Fruit fly (Drosophila melanogaster): ENCODE data around the gene CG3862.

Gene CG3862

DNA sequence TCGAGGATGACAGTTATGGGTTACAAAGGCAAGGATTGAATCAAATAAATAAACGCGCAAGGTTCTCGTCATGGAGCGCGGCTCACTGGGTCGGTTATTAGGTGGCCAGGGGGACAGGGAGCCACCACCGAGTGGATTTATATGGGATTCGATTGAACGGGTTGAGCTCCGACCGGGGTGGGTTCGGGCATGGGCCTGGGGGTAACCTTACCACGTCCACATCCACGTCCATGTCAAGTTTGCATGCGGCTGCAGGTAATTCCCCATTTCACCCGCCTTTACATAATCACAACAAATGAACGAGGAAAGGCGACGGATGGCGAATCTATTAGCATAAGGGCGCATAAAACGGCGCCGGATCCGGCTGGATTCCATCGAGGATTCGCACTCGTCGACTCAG is 34.2 kb upstream of the CG3862 start, which contains the start of gene CG13950:
Gene CG13950, plus strand, starts transcription at position 301 of the 400 bp plus-strand sequence.
- TF ChIP-seq CG12605 (GFP tag; IDR thresholded peaks at IDR 0.05) (no peak), CG10348 (GFP tag; IDR thresholded peaks at IDR 0.05) (no peak), Snoo (tag; optimal IDR thresholded peaks at IDR 0.05) (no peak), CG17806 (tag; optimal IDR thresholded peaks at IDR 0.05) (no peak), gl (tag; optimal IDR thresholded peaks at IDR 0.05) (no peak), CG13204 (GFP tag; optimal IDR thresholded peaks at IDR 0.05) (no peak), CG8301 (tag; optimal IDR thresholded peaks at IDR 0.05) (no peak)

dm6 chr2L:857897-858517 is 32.3 kb upstream of the CG3862 start:
- TF ChIP-seq fd96Ca (GFP tag; IDR thresholded peaks at IDR 0.05) (no peak), CG15710 (tag; optimal IDR thresholded peaks at IDR 0.05) (peak; percentile 25), CG8301 (tag; optimal IDR thresholded peaks at IDR 0.05) (no peak), CG9948 (tag; optimal IDR thresholded peaks at IDR 0.05) (no peak), Pif1B (GFP tag; optimal IDR thresholded peaks at IDR 0.05) (no peak), CG17806 (tag; optimal IDR thresholded peaks at IDR 0.05) (no peak), CG10348 (GFP tag; IDR thresholded peaks at IDR 0.05) (no peak), CG8159 (tag; optimal IDR thresholded peaks at IDR 0.05) (peak; percentile 6), gl (tag; optimal IDR thresholded peaks at IDR 0.05) (no peak), CG14655 (GFP tag; optimal IDR thresholded peaks at IDR 0.05) (no peak), CG34367 (tag; optimal IDR thresholded peaks at IDR 0.05) (no peak), Pif1A (GFP tag; optimal IDR thresholded peaks at IDR 0.05) (no peak)

dm6 chr2L:856690-857488 is 31.2 kb upstream of the CG3862 start:
- TF ChIP-seq Ets98B (GFP tag; IDR thresholded peaks at IDR 0.05) (peak; percentile 45), CG12605 (GFP tag; IDR thresholded peaks at IDR 0.05) (no peak), Snoo (tag; optimal IDR thresholded peaks at IDR 0.05) (no peak), rn (GFP tag; IDR thresholded peaks at IDR 0.05) (no peak), CG15710 (tag; optimal IDR thresholded peaks at IDR 0.05) (peak; percentile 21), CG4496 (GFP tag; IDR thresholded peaks at IDR 0.05) (no peak; the same call in 2 of the 3 replicates), fd96Ca (GFP tag; IDR thresholded peaks at IDR 0.05) (peak; percentile 51; the same call in 1 of the 3 replicates), Pif1B (GFP tag; optimal IDR thresholded peaks at IDR 0.05) (no peak), gl (tag; optimal IDR thresholded peaks at IDR 0.05) (no peak), CG8301 (tag; optimal IDR thresholded peaks at IDR 0.05) (peak; percentile 19), CG8159 (tag; optimal IDR thresholded peaks at IDR 0.05) (peak; percentile 43), CG34367 (tag; optimal IDR thresholded peaks at IDR 0.05) (no peak), CG17806 (tag; optimal IDR thresholded peaks at IDR 0.05) (no peak), CG32121 (GFP tag; IDR thresholded peaks at IDR 0.05) (peak; percentile 57), Pif1A (GFP tag; optimal IDR thresholded peaks at IDR 0.05) (peak; percentile 26), CG13204 (GFP tag; optimal IDR thresholded peaks at IDR 0.05) (peak; percentile 9), D1 (tag; optimal IDR thresholded peaks at IDR 0.05) (no peak), CG9948 (tag; optimal IDR thresholded peaks at IDR 0.05) (peak; percentile 16)

dm6 chr2L:856001-856400 is 30.3 kb upstream of the CG3862 start:
- TF ChIP-seq CG15710 (tag; optimal IDR thresholded peaks at IDR 0.05) (no peak), Snoo (tag; optimal IDR thresholded peaks at IDR 0.05) (no peak), CG10348 (GFP tag; IDR thresholded peaks at IDR 0.05) (no peak)

DNA sequence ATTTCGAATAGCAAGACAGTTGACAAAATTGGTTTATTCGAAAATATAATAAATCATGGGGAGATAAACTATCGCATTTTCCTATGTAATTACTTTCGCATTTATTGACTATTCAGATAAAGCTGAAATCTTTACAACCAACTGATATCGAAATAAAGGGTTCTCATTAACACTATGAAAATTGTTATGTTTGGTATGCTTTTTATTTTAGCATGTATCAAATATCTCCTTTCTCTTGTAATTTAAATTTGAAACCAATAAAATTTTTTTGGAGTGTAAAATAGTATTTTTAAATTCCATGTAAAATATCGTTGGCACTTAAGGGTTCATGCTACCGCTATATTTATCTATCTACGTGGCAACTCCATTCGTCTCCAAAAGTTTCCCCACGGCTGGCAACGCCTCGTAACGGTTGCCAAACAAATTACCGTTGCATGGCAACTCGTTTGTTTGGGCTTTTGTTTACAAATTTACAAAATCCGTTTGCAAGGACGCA is 29.4 kb upstream of the CG3862 start, which contains the start of gene CG13949:
Gene CG13949, plus strand, starts transcription at position 286 of the 496 bp plus-strand sequence.
- TF ChIP-seq rn (GFP tag; IDR thresholded peaks at IDR 0.05) = peak; percentile 40; the same call in 1 of the 2 replicates
- TF ChIP-seq CG10348 (GFP tag; IDR thresholded peaks at IDR 0.05) = no peak
- peak; percentile 42; the same call in 1 of the 2 replicates for TF ChIP-seq CG12605 (GFP tag; IDR thresholded peaks at IDR 0.05)
- no peak for TF ChIP-seq fd96Ca (GFP tag; IDR thresholded peaks at IDR 0.05)
- TF ChIP-seq CG15710 (tag; optimal IDR thresholded peaks at IDR 0.05) = peak; percentile 45
- no peak for TF ChIP-seq CG34367 (tag; optimal IDR thresholded peaks at IDR 0.05)
- TF ChIP-seq CG32121 (GFP tag; IDR thresholded peaks at IDR 0.05) = peak; percentile 33; the same call in 1 of the 2 replicates
- peak; percentile 16 for TF ChIP-seq CG8301 (tag; optimal IDR thresholded peaks at IDR 0.05)
- TF ChIP-seq CG9948 (tag; optimal IDR thresholded peaks at IDR 0.05) = peak; percentile 29
- peak; percentile 81 for TF ChIP-seq CG4496 (GFP tag; IDR thresholded peaks at IDR 0.05)
- TF ChIP-seq CG17806 (tag; optimal IDR thresholded peaks at IDR 0.05) = peak; percentile 43
- peak; percentile 29 for TF ChIP-seq CG8159 (tag; optimal IDR thresholded peaks at IDR 0.05)
- no peak for TF ChIP-seq EcR (GFP tag; optimal IDR thresholded peaks at IDR 0.05)
- TF ChIP-seq Ets98B (GFP tag; IDR thresholded peaks at IDR 0.05) = peak; percentile 53

- TF ChIP-seq rn (GFP tag; IDR thresholded peaks at IDR 0.05) = no peak
- no peak for TF ChIP-seq CG13204 (GFP tag; optimal IDR thresholded peaks at IDR 0.05)
- TF ChIP-seq CG34367 (tag; optimal IDR thresholded peaks at IDR 0.05) = no peak
- no peak for TF ChIP-seq Pif1B (GFP tag; optimal IDR thresholded peaks at IDR 0.05)
- peak; percentile 76 for TF ChIP-seq CG4496 (GFP tag; IDR thresholded peaks at IDR 0.05)
- peak; percentile 8 for TF ChIP-seq gl (tag; optimal IDR thresholded peaks at IDR 0.05)
- TF ChIP-seq fd96Ca (GFP tag; IDR thresholded peaks at IDR 0.05) = peak; percentile 53; the same call in 1 of the 3 replicates
- TF ChIP-seq CG8159 (tag; optimal IDR thresholded peaks at IDR 0.05) = peak; percentile 4
- TF ChIP-seq EcR (GFP tag; optimal IDR thresholded peaks at IDR 0.05) = peak; percentile 60
- peak; percentile 53 for TF ChIP-seq Ets98B (GFP tag; IDR thresholded peaks at IDR 0.05)
- peak; percentile 28 for TF ChIP-seq CG15710 (tag; optimal IDR thresholded peaks at IDR 0.05)
- peak; percentile 7 for TF ChIP-seq CG17806 (tag; optimal IDR thresholded peaks at IDR 0.05)
- TF ChIP-seq Pif1A (GFP tag; optimal IDR thresholded peaks at IDR 0.05) = no peak
- no peak for TF ChIP-seq CG10348 (GFP tag; IDR thresholded peaks at IDR 0.05)
- no peak for TF ChIP-seq D1 (tag; optimal IDR thresholded peaks at IDR 0.05)
- TF ChIP-seq CG32121 (GFP tag; IDR thresholded peaks at IDR 0.05) = peak; percentile 59; the same call in 1 of the 2 replicates
- no peak for TF ChIP-seq CG14655 (GFP tag; optimal IDR thresholded peaks at IDR 0.05)
- no peak for TF ChIP-seq CG9948 (tag; optimal IDR thresholded peaks at IDR 0.05)
- peak; percentile 46 for TF ChIP-seq Snoo (tag; optimal IDR thresholded peaks at IDR 0.05)
- TF ChIP-seq CG12605 (GFP tag; IDR thresholded peaks at IDR 0.05) = peak; percentile 49
- peak; percentile 28 for TF ChIP-seq CG8301 (tag; optimal IDR thresholded peaks at IDR 0.05)
Observed at dm6 chr2L:852647-853111, 27.0 kb upstream of the CG3862 start, which contains the start of the genes CG4291 and kraken. Gene CG4291, minus strand, starts transcription at chr2L:852730. Gene kraken, plus strand, starts transcription at chr2L:852768.

Measured in whole organism, pupa.